Fruit fly (Drosophila melanogaster): ENCODE data around the gene CG4572.

Gene CG4572

DNA sequence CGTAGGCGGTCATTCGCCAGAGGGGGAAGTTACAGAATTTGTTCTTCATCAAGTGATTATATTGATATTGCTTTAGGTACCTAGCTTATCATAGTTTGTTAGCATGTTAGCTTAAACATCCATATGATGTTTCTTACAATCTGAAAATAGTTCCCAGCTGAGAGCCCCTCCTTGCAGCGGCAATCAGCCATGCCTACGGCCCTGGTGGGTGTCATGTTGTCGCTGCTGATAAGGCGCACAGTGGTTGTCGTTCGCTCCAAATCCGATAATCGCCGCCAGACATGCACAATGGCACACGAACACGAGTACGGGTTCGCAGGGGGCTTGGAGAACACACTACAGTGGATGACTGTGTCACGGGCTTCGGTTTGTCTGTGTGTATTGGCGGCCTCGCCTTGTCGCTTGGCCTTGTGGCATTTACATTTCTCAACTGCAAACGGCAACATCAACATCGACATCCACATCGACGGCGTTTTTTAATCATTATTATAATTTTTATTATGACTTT is 41.8 kb upstream of the CG4572 start (continued):
- TF ChIP-seq CrebB (tag; optimal IDR thresholded peaks at IDR 0.05) (peak; percentile 67), pita (GFP tag; optimal IDR thresholded peaks at IDR 0.05) (no peak), Gsc (GFP tag; IDR thresholded peaks at IDR 0.05) (peak; percentile 72), CG15011 (GFP tag; optimal IDR thresholded peaks at IDR 0.05) (peak; percentile 41), CG43689 (GFP tag; IDR thresholded peaks at IDR 0.05) (no peak), Deaf1 (tag; optimal IDR thresholded peaks at IDR 0.05) (peak; percentile 52), jing (GFP tag; optimal IDR thresholded peaks at IDR 0.05) (peak; percentile 63), CG8281 (tag; optimal IDR thresholded peaks at IDR 0.05) (peak; percentile 46), schlank (tag; optimal IDR thresholded peaks at IDR 0.05) (peak; percentile 62), nau (GFP tag; optimal IDR thresholded peaks at IDR 0.05) (peak; percentile 70), ewg (GFP tag; optimal IDR thresholded peaks at IDR 0.05) (peak; percentile 68), CG13894 (tag; optimal IDR thresholded peaks at IDR 0.05) (peak; percentile 33), pho (GFP tag; optimal IDR thresholded peaks at IDR 0.05) (peak; percentile 82), CG4282 (GFP tag; optimal IDR thresholded peaks at IDR 0.05) (peak; percentile 69), vvl (GFP tag; IDR thresholded peaks at IDR 0.05) (peak; percentile 89), CG4730 (GFP tag; IDR thresholded peaks at IDR 0.05) (peak; percentile 80), salm (tag; optimal IDR thresholded peaks at IDR 0.05) (no peak), cad (GFP tag; optimal IDR thresholded peaks at IDR 0.05) (no peak), sens (GFP tag) (peak; percentile 96), CG8765 (GFP tag; IDR thresholded peaks at IDR 0.05) (peak; percentile 50; the same call in 1 of the 2 replicates), gro (GFP tag; optimal IDR thresholded peaks at IDR 0.05) (peak; percentile 87), trh (GFP tag; optimal IDR thresholded peaks at IDR 0.05) (no peak), Lim3 (GFP tag; IDR thresholded peaks at IDR 0.05) (peak; percentile 46; the same call in 1 of the 2 replicates), dan (GFP tag; IDR thresholded peaks at IDR 0.05) (no peak), CG17802 (tag; optimal IDR thresholded peaks at IDR 0.05) (peak; percentile 36), chif (GFP tag; optimal IDR thresholded peaks at IDR 0.05) (peak; percentile 73 to 80), gsb (GFP tag; IDR thresholded peaks at IDR 0.05) (peak; percentile 70), scrt (GFP tag; optimal IDR thresholded peaks at IDR 0.05) (peak; percentile 56), sens-2 (GFP tag; IDR thresholded peaks at IDR 0.05) (no peak), hb (GFP tag; IDR thresholded peaks at IDR 0.05; ENCODE audit: partially characterized antibody) (no peak), CG7963 (GFP tag; IDR thresholded peaks at IDR 0.05; ENCODE audit: partially characterized antibody) (no peak), CG8388 (GFP tag; optimal IDR thresholded peaks at IDR 0.05) (peak; percentile 61), CG6254 (GFP tag; optimal IDR thresholded peaks at IDR 0.05) (peak; percentile 74), CG3838 (GFP tag; optimal IDR thresholded peaks at IDR 0.05) (no peak), lilli (GFP tag; optimal IDR thresholded peaks at IDR 0.05) (peak; percentile 91), gt (GFP tag; IDR thresholded peaks at IDR 0.05) (no peak), CG17568 (GFP tag; optimal IDR thresholded peaks at IDR 0.05) (peak; percentile 61), cas (GFP tag; IDR thresholded peaks at IDR 0.05) (peak; percentile 49; the same call in 1 of the 2 replicates), bsh (GFP tag; optimal IDR thresholded peaks at IDR 0.05) (peak; percentile 34 to 81), zf30C (GFP tag; optimal IDR thresholded peaks at IDR 0.05) (no peak), Hr39 (optimal IDR thresholded peaks at IDR 0.05) (no peak), wdn (GFP tag; IDR thresholded peaks at IDR 0.05) (peak; percentile 79), CG10321 (GFP tag; IDR thresholded peaks at IDR 0.05) (0 out of 2 replicates have a peak, but pooled peaks have one; percentile 26), CG14710 (tag; optimal IDR thresholded peaks at IDR 0.05) (peak; percentile 6), CG2678 (tag; optimal IDR thresholded peaks at IDR 0.05) (peak; percentile 83), shn (GFP tag; optimal IDR thresholded peaks at IDR 0.05) (peak; percentile 76), ro (GFP tag; IDR thresholded peaks at IDR 0.05) (peak; percentile 38; the same call in 1 of the 2 replicates), usp (GFP tag; optimal IDR thresholded peaks at IDR 0.05) (no peak), gcm2 (GFP tag; optimal IDR thresholded peaks at IDR 0.05) (peak; percentile 64), CG32532 (GFP tag; IDR thresholded peaks at IDR 0.05) (peak; percentile 91), crc (GFP tag; optimal IDR thresholded peaks at IDR 0.05) (peak; percentile 64)
